Fruit fly (Drosophila melanogaster): ENCODE results near the gene E5.

Gene E5

dm6 chr3R:13874866-13875417 is at the start of gene E5 (continued):
- TF ChIP-seq HmgZ (tag; optimal IDR thresholded peaks at IDR 0.05) (peak; percentile 25), Nf-YC (tag; optimal IDR thresholded peaks at IDR 0.05) (peak; percentile 99), trh (GFP tag; optimal IDR thresholded peaks at IDR 0.05) (no peak), yki (optimal IDR thresholded peaks at IDR 0.05) (peak; percentile 77), nmo (GFP tag; optimal IDR thresholded peaks at IDR 0.05) (peak; percentile 3), zen2 (GFP tag; IDR thresholded peaks at IDR 0.05; ENCODE audit: partially characterized antibody) (0 out of 3 replicates have a peak, but pooled peaks have one; percentile 29), grn (GFP tag; optimal IDR thresholded peaks at IDR 0.05) (no peak), Xbp1 (GFP tag; optimal IDR thresholded peaks at IDR 0.05) (no peak), bcd (GFP tag; optimal IDR thresholded peaks at IDR 0.05) (no peak), CG11695 (GFP tag; IDR thresholded peaks at IDR 0.05) (peak; percentile 28; the same call in 1 of the 3 replicates), crol (GFP tag; IDR thresholded peaks at IDR 0.05) (peak; percentile 77), Jarid2 (GFP tag; optimal IDR thresholded peaks at IDR 0.05) (peak; percentile 78), Camta (GFP tag; optimal IDR thresholded peaks at IDR 0.05) (no peak), kni (GFP tag; optimal IDR thresholded peaks at IDR 0.05) (peak; percentile 11), MBD-R2 (GFP tag; IDR thresholded peaks at IDR 0.05) (0 out of 2 replicates have a peak, but pooled peaks have one; percentile 10), Nf-YA (GFP tag; IDR thresholded peaks at IDR 0.05) (peak; percentile 94), prd (optimal IDR thresholded peaks at IDR 0.05) (no peak), prd (GFP tag; IDR thresholded peaks at IDR 0.05) (0 out of 3 replicates have a peak, but pooled peaks have one; percentile 15), CG7556 (GFP tag; optimal IDR thresholded peaks at IDR 0.05) (no peak), CoRest (tag; optimal IDR thresholded peaks at IDR 0.05) (peak; percentile 58), jing (GFP tag; optimal IDR thresholded peaks at IDR 0.05) (peak; percentile 49), CG9876 (GFP tag; optimal IDR thresholded peaks at IDR 0.05) (no peak), scrt (GFP tag; optimal IDR thresholded peaks at IDR 0.05) (no peak)

DNA sequence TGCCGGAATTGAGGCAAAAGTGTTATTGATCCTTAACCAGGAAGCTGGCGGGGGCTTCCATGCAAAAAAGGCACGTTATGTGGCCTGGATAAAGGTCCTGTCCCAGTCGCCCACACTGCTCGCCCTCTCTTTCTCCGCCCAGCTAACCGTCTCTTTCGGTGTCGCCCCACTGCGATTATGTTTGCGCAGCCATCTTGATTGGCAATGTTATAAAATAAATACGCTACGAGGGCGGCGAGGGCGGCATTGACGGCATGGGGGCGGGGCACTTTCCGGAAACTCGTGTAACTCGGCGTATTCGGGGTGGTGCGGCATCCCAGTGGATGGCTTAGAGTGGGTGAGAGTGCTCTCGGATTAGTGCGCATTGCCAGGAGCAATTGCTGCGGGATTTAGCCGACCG is 48.9 kb upstream of the E5 start:
- TF ChIP-seq CG12659 (GFP tag; optimal IDR thresholded peaks at IDR 0.05) (no peak), CG1792 (GFP tag; optimal IDR thresholded peaks at IDR 0.05) (no peak), CG1602 (GFP tag; optimal IDR thresholded peaks at IDR 0.05) (no peak), Nf-YB (GFP tag; optimal IDR thresholded peaks at IDR 0.05) (peak; percentile 77), seq (GFP tag; IDR thresholded peaks at IDR 0.05) (peak; percentile 66), chm (GFP tag; IDR thresholded peaks at IDR 0.05) (0 out of 2 replicates have a peak, but pooled peaks have one; percentile 11), ewg (GFP tag; optimal IDR thresholded peaks at IDR 0.05) (peak; percentile 8), Nf-YC (tag; optimal IDR thresholded peaks at IDR 0.05) (peak; percentile 87), Atf-2 (GFP tag; optimal IDR thresholded peaks at IDR 0.05) (no peak), Ets65A (GFP tag) (peak; percentile 28), abd-A (tag; optimal IDR thresholded peaks at IDR 0.05) (peak; percentile 14), crol (GFP tag; IDR thresholded peaks at IDR 0.05) (peak; percentile 46; the same call in 1 of the 2 replicates), CG1832 (GFP tag; optimal IDR thresholded peaks at IDR 0.05) (peak; percentile 31), wdn (GFP tag; IDR thresholded peaks at IDR 0.05) (0 out of 2 replicates have a peak, but pooled peaks have one; percentile 6), CG10321 (GFP tag; IDR thresholded peaks at IDR 0.05) (0 out of 2 replicates have a peak, but pooled peaks have one; percentile 50), Deaf1 (tag; optimal IDR thresholded peaks at IDR 0.05) (peak; percentile 35)

DNA sequence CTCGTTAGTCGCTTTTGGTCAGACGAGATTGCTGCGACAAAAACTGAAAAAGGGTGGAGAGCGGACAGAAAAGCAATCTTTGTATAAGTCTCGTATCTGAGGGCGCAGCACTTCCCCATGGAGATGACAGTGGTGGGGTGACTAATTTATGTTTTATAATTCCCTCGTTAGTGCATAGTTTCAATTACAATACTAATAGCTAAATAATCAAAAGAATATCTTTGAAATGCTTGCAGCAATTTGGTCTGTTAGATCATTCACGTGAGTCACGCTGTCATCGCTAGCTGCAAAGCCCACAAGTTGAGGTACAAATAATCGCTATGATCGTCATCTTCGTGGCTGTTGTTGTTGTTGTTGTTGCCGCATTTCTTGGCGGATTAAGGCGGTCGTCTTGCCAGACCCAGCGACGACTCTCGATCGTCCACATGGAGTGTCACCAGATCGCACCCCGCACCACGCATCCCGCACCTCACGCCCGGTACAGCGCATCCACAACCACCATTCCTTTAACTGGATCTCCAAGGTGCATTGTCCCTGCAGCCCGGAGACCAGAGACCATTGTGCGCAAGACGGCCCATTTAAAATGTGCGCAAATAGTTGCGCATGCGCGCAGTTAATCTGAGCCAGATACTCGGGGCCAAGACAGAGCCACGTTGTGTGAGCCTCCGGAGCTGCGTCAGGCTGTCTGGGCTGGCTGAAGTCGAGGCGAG is 47.2 kb upstream of the E5 start:
- no peak for TF ChIP-seq Trl (optimal IDR thresholded peaks at IDR 0.05)
- TF ChIP-seq Trl (GFP tag; optimal IDR thresholded peaks at IDR 0.05): no peak
- TF ChIP-seq NC2α (GFP tag; optimal IDR thresholded peaks at IDR 0.05): no peak
- TF ChIP-seq Hr51 (GFP tag; optimal IDR thresholded peaks at IDR 0.05): no peak
- TF ChIP-seq fd102C (GFP tag; optimal IDR thresholded peaks at IDR 0.05): no peak
- no peak for TF ChIP-seq CG16779 (GFP tag; IDR thresholded peaks at IDR 0.05)
- TF ChIP-seq CG6689 (GFP tag; IDR thresholded peaks at IDR 0.05): peak; percentile 53; the same call in 1 of the 2 replicates
- no peak for TF ChIP-seq fru (optimal IDR thresholded peaks at IDR 0.05)
- no peak for TF ChIP-seq pita (GFP tag; optimal IDR thresholded peaks at IDR 0.05)
- TF ChIP-seq pho (GFP tag; optimal IDR thresholded peaks at IDR 0.05): no peak
- TF ChIP-seq Drgx (GFP tag; IDR thresholded peaks at IDR 0.05): peak; percentile 69
- TF ChIP-seq Stat92E (GFP tag; optimal IDR thresholded peaks at IDR 0.05): no peak
- no peak for TF ChIP-seq p53 (GFP tag; optimal IDR thresholded peaks at IDR 0.05)

Measured in whole organism, embryonic.